Fruit fly (Drosophila melanogaster): ENCODE measurements around the gene gammaTub23C.

gammaTub23C gene

DNA sequence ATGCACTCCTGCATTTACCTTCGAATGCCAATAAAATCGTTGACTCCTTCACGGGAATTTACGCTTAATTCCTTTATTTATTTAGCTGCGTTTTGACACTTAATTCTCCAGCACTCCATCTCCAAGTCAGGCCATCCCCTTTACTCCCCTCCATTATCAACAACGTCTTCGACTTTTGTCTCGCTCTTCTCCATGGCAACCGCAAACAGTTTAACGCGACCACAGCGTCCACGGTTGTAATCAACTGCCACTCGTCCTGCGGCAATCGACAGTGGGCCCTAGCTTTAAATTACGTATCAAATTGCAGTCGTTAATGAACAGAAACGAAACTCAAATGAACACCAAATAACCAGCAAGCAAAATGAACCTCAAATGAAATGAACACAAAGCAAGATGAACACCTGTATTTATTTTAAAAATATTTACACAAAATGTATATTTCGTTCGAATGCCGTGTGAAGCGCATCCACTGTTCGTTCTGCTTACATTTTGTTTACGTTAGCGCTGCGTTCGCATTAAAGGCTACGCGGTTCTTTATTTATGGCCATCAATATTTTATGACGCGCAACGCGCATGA, 41.0 kb upstream of the gammaTub23C start (continued):
- TF ChIP-seq spab (GFP tag; optimal IDR thresholded peaks at IDR 0.05) (peak; percentile 75), Sox102F (GFP tag; optimal IDR thresholded peaks at IDR 0.05) (peak; percentile 56), Smox (GFP tag; optimal IDR thresholded peaks at IDR 0.05) (peak; percentile 3), Eip78C (GFP tag) (peak; percentile 73), CG32006 (GFP tag; optimal IDR thresholded peaks at IDR 0.05) (peak; percentile 70), Eip93F (GFP tag; optimal IDR thresholded peaks at IDR 0.05) (no peak), CG16779 (tag; optimal IDR thresholded peaks at IDR 0.05) (peak; percentile 71), Sox14 (GFP tag; optimal IDR thresholded peaks at IDR 0.05) (peak; percentile 80), Hr39 (GFP tag; optimal IDR thresholded peaks at IDR 0.05) (peak; percentile 52), Gug (GFP tag; IDR thresholded peaks at IDR 0.05) (no peak), CG11762 (GFP tag; optimal IDR thresholded peaks at IDR 0.05; ENCODE audit: insufficient read depth) (peak; percentile 29), CG6792 (GFP tag; optimal IDR thresholded peaks at IDR 0.05) (peak; percentile 50), CG7368 (GFP tag; optimal IDR thresholded peaks at IDR 0.05) (peak; percentile 24), CG8119 (GFP tag; IDR thresholded peaks at IDR 0.05) (peak; percentile 43; the same call in 1 of the 3 replicates), CG6276 (GFP tag; optimal IDR thresholded peaks at IDR 0.05) (peak; percentile 28), CG3919 (GFP tag; optimal IDR thresholded peaks at IDR 0.05) (peak; percentile 47), ss (GFP tag; optimal IDR thresholded peaks at IDR 0.05) (peak; percentile 77 to 85), CG11294 (GFP tag; IDR thresholded peaks at IDR 0.05) (0 out of 2 replicates have a peak, but pooled peaks have one; percentile 8), CG10631 (GFP tag; optimal IDR thresholded peaks at IDR 0.05) (peak; percentile 68), Sox15 (GFP tag; optimal IDR thresholded peaks at IDR 0.05) (no peak), CG4318 (GFP tag; optimal IDR thresholded peaks at IDR 0.05) (peak; percentile 20), pdm3 (GFP tag; optimal IDR thresholded peaks at IDR 0.05) (peak; percentile 37)

DNA sequence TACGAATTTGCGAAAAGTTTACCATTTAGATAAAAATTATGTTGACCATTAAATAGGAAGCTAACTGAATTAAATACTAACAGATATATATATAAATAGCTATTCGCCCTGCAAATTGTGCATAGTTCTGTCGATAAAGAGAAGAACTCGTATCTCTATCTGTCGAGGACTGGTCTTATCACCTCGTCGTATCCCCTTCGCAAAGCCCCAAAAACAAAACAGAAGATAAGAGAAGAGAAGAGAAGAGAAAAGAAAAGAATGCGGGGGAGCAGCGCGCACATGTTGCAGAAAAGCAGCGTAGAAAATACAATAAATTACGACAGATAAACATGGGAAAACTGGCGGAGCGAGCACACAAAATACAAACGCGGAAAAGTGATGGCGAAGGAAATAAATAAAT, 37.0 kb upstream of the gammaTub23C start:
- TF ChIP-seq svp (GFP tag) (peak; percentile 65), dac (GFP tag; optimal IDR thresholded peaks at IDR 0.05) (no peak)

DNA sequence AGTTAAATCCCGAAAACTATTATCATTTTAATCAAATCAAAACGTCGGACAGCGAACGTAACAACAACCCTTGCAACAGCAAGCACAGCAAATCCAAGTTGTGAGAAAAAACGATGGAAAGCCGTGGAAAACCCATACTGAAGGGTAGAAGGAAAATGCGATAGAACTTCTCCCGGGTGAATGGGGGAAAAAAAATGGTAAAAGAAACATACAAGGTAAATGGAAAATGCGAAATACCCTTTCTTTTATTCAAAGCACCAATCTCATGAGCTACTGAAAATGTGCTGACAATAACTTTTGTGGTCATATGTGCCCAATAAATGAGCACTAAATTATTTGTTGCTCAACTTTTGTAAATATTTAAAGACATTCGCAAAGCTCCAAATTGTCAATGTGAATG, 33.0 kb upstream of the gammaTub23C start:
- TF ChIP-seq dsx (GFP tag; optimal IDR thresholded peaks at IDR 0.05; ENCODE audit: poor library complexity, severe bottlenecking) = no peak
- TF ChIP-seq Ets21C (GFP tag; optimal IDR thresholded peaks at IDR 0.05) = no peak
- TF ChIP-seq CG31627 (GFP tag; optimal IDR thresholded peaks at IDR 0.05) = no peak
- no peak for TF ChIP-seq Hr38 (GFP tag; optimal IDR thresholded peaks at IDR 0.05)
- TF ChIP-seq Sox15 (GFP tag; optimal IDR thresholded peaks at IDR 0.05) = no peak
- TF ChIP-seq CG7368 (GFP tag; optimal IDR thresholded peaks at IDR 0.05) = no peak
- TF ChIP-seq Eip75B (GFP tag; optimal IDR thresholded peaks at IDR 0.05) = no peak
- no peak for TF ChIP-seq Met (GFP tag; optimal IDR thresholded peaks at IDR 0.05)
- no peak for TF ChIP-seq Eip93F (GFP tag; optimal IDR thresholded peaks at IDR 0.05)
- no peak for TF ChIP-seq eg (GFP tag; IDR thresholded peaks at IDR 0.05)
- no peak for TF ChIP-seq CG6854 (GFP tag; optimal IDR thresholded peaks at IDR 0.05)
- TF ChIP-seq CG11294 (GFP tag; IDR thresholded peaks at IDR 0.05) = no peak
- no peak for TF ChIP-seq CG8319 (GFP tag; optimal IDR thresholded peaks at IDR 0.05)
- TF ChIP-seq Eip78C (GFP tag) = no peak
- TF ChIP-seq fd85E (GFP tag; optimal IDR thresholded peaks at IDR 0.05) = no peak
- no peak for TF ChIP-seq CG4318 (GFP tag; optimal IDR thresholded peaks at IDR 0.05)
- no peak for TF ChIP-seq CG11902 (GFP tag; optimal IDR thresholded peaks at IDR 0.05)

- TF ChIP-seq pdm3 (GFP tag; optimal IDR thresholded peaks at IDR 0.05) (no peak), CG8319 (GFP tag; optimal IDR thresholded peaks at IDR 0.05) (no peak), Eip78C (GFP tag) (peak; percentile 19), CG15336 (GFP tag; IDR thresholded peaks at IDR 0.05) (peak; percentile 35; the same call in 1 of the 2 replicates), CG6808 (GFP tag; optimal IDR thresholded peaks at IDR 0.05) (no peak), CG9139 (GFP tag; optimal IDR thresholded peaks at IDR 0.05) (no peak), esn (GFP tag; optimal IDR thresholded peaks at IDR 0.05) (no peak), CG31627 (GFP tag; optimal IDR thresholded peaks at IDR 0.05) (no peak), spab (GFP tag; optimal IDR thresholded peaks at IDR 0.05) (no peak), Hr4 (GFP tag; optimal IDR thresholded peaks at IDR 0.05) (peak; percentile 45), CG6163 (GFP tag; IDR thresholded peaks at IDR 0.05) (0 out of 3 replicates have a peak, but pooled peaks have one; percentile 33), CG16779 (tag; optimal IDR thresholded peaks at IDR 0.05) (no peak), CG10669 (GFP tag; optimal IDR thresholded peaks at IDR 0.05) (no peak), Sox102F (GFP tag; optimal IDR thresholded peaks at IDR 0.05) (no peak), CG4318 (GFP tag; optimal IDR thresholded peaks at IDR 0.05) (no peak), svp (GFP tag) (no peak), CG8119 (GFP tag; IDR thresholded peaks at IDR 0.05) (no peak), net (GFP tag; optimal IDR thresholded peaks at IDR 0.05) (no peak), salr (GFP tag; optimal IDR thresholded peaks at IDR 0.05) (no peak), Gug (GFP tag; IDR thresholded peaks at IDR 0.05) (peak; percentile 7; the same call in 1 of the 2 replicates), acj6 (GFP tag; optimal IDR thresholded peaks at IDR 0.05) (no peak)
These were observed 31.3 kb upstream of the gammaTub23C start for dm6 chr2L:2941353-2941752.

Measured in whole organism, prepupa.